Fruit fly (Drosophila melanogaster) whole organism, prepupa: ENCODE data around the gene Rab23.

Experiments
- CG10631 ChIP-seq: fragments of 200-800 bp; sonication (Bioruptor generic); optimal IDR thresholded peaks from 2 replicates; lab custom pipeline; 2016; ENCODE audit warnings: missing biosample characterization, missing genetic modification characterization
- CG11294 ChIP-seq: fragments of 200-800 bp; sonication (Bioruptor generic); IDR thresholded peaks from 2 replicates; pipeline ENCODE4 v1.3.6; 2022; ENCODE audit warnings: missing biosample characterization, missing genetic modification characterization
- CG11762 ChIP-seq: fragments of 200-800 bp; sonication (Bioruptor generic); optimal IDR thresholded peaks from 3 replicates; lab custom pipeline; 2016; ENCODE audit warnings: missing biosample characterization, missing genetic modification characterization; ENCODE audit not compliant: insufficient read depth
- CG11902 ChIP-seq: fragments of 200-800 bp; sonication (Bioruptor generic); optimal IDR thresholded peaks from 3 replicates; lab custom pipeline; 2016; ENCODE audit warnings: missing biosample characterization, missing genetic modification characterization
- CG15336 ChIP-seq: fragments of 200-800 bp; sonication (Bioruptor generic); IDR thresholded peaks from 2 replicates; pipeline ENCODE4 v1.3.6; 2022; ENCODE audit warnings: missing biosample characterization, missing genetic modification characterization
- CG1621 ChIP-seq: fragments of 200-800 bp; sonication (Bioruptor generic); optimal IDR thresholded peaks from 3 replicates; lab custom pipeline; 2018; ENCODE audit warnings: missing biosample characterization, mild to moderate bottlenecking, missing genetic modification characterization
- CG16779 ChIP-seq: fragments of 200-800 bp; sonication (Bioruptor generic); optimal IDR thresholded peaks from 3 replicates; lab custom pipeline; 2017; ENCODE audit warnings: missing biosample characterization, mild to moderate bottlenecking, missing genetic modification characterization
- CG3032 ChIP-seq: fragments of 200-800 bp; optimal IDR thresholded peaks from 2 replicates; lab custom pipeline; 2019; ENCODE audit warnings: missing biosample characterization, mild to moderate bottlenecking, missing genetic modification characterization, moderate library complexity
- CG31627 ChIP-seq: fragments of 200-800 bp; sonication (Bioruptor generic); optimal IDR thresholded peaks from 3 replicates; lab custom pipeline; 2016; ENCODE audit warnings: missing biosample characterization, missing genetic modification characterization
- CG32006 ChIP-seq: fragments of 200-800 bp; sonication (Bioruptor generic); optimal IDR thresholded peaks from 3 replicates; lab custom pipeline; 2017; ENCODE audit warnings: missing biosample characterization, mild to moderate bottlenecking, missing genetic modification characterization
- CG34406 ChIP-seq: fragments of 200-800 bp; sonication (Bioruptor generic); optimal IDR thresholded peaks from 3 replicates; lab custom pipeline; 2016; ENCODE audit warnings: missing biosample characterization, missing genetic modification characterization
- CG3919 ChIP-seq: fragments of 200-800 bp; sonication (Bioruptor generic); optimal IDR thresholded peaks from 3 replicates; lab custom pipeline; 2016; ENCODE audit warnings: missing biosample characterization, missing genetic modification characterization
- CG4318 ChIP-seq: fragments of 200-800 bp; sonication (Bioruptor generic); optimal IDR thresholded peaks from 3 replicates; lab custom pipeline; 2017; ENCODE audit warnings: missing biosample characterization, mild to moderate bottlenecking, missing genetic modification characterization
- CG6276 ChIP-seq: fragments of 200-800 bp; sonication (Bioruptor generic); optimal IDR thresholded peaks from 2 replicates; lab custom pipeline; 2017; ENCODE audit warnings: missing biosample characterization, mild to moderate bottlenecking, missing genetic modification characterization
- CG6792 ChIP-seq: fragments of 200-800 bp; sonication (Bioruptor generic); optimal IDR thresholded peaks from 3 replicates; lab custom pipeline; 2016; ENCODE audit warnings: missing biosample characterization, missing genetic modification characterization
- CG6808 ChIP-seq: fragments of 200-800 bp; sonication (Bioruptor generic); optimal IDR thresholded peaks from 3 replicates; lab custom pipeline; 2017; ENCODE audit warnings: missing biosample characterization, missing genetic modification characterization, mild to moderate bottlenecking, moderate library complexity, missing genetic modification reagents
- CG7368 ChIP-seq: fragments of 200-800 bp; sonication (Bioruptor generic); optimal IDR thresholded peaks from 3 replicates; lab custom pipeline; 2016; ENCODE audit warnings: missing biosample characterization, missing genetic modification characterization
- CG8119 ChIP-seq: fragments of 200-800 bp; sonication (Bioruptor generic); IDR thresholded peaks from 3 replicates; pipeline ENCODE4 v1.3.6; 2022; ENCODE audit warnings: missing biosample characterization, missing genetic modification characterization
- CG8632 ChIP-seq: fragments of 200-800 bp; sonication (Bioruptor generic); optimal IDR thresholded peaks from 3 replicates; lab custom pipeline; 2016; ENCODE audit warnings: missing biosample characterization, missing genetic modification characterization
- CG9139 ChIP-seq: fragments of 200-800 bp; sonication (Bioruptor generic); optimal IDR thresholded peaks from 3 replicates; lab custom pipeline; 2017; ENCODE audit warnings: missing biosample characterization, mild to moderate bottlenecking, missing genetic modification characterization
- Eip75B ChIP-seq: fragments of 200-800 bp; sonication (Bioruptor generic); optimal IDR thresholded peaks from 3 replicates; lab custom pipeline; 2016; ENCODE audit warnings: missing biosample characterization, missing genetic modification characterization
- Eip93F ChIP-seq: fragments of 200-800 bp; sonication (Bioruptor generic); optimal IDR thresholded peaks from 2 replicates; lab custom pipeline; 2016; ENCODE audit warnings: missing biosample characterization, mild to moderate bottlenecking, missing genetic modification characterization
- Ets21C ChIP-seq: fragments of 200-800 bp; sonication (Bioruptor generic); optimal IDR thresholded peaks from 3 replicates; lab custom pipeline; 2016; ENCODE audit warnings: missing biosample characterization, missing genetic modification characterization
- Ets96B ChIP-seq: fragments of 200-800 bp; optimal IDR thresholded peaks from 2 replicates; lab custom pipeline; 2019; ENCODE audit warnings: missing biosample characterization, mild to moderate bottlenecking, missing genetic modification characterization, moderate library complexity
- Gug ChIP-seq: fragments of 200-800 bp; sonication (Bioruptor generic); IDR thresholded peaks from 2 replicates; pipeline ENCODE4 v1.3.6; 2022; ENCODE audit warnings: missing biosample characterization, missing genetic modification characterization
- Hr38 ChIP-seq: sonication (Bioruptor generic); optimal IDR thresholded peaks from 2 replicates; lab custom pipeline; 2016; ENCODE audit warnings: missing biosample characterization, missing genetic modification characterization
- Hr39 ChIP-seq: fragments of 200-800 bp; sonication (Bioruptor generic); optimal IDR thresholded peaks from 2 replicates; lab custom pipeline; 2016; ENCODE audit warnings: missing biosample characterization, missing genetic modification characterization
- Hr4 ChIP-seq: fragments of 200-800 bp; sonication (Bioruptor generic); optimal IDR thresholded peaks from 3 replicates; lab custom pipeline; 2016; ENCODE audit warnings: missing biosample characterization, missing genetic modification characterization
- Lpt ChIP-seq: fragments of 200-800 bp; sonication (Bioruptor generic); optimal IDR thresholded peaks from 3 replicates; lab custom pipeline; 2016; ENCODE audit warnings: missing biosample characterization, missing genetic modification characterization
- Met ChIP-seq: fragments of 200-800 bp; sonication (Bioruptor generic); optimal IDR thresholded peaks from 3 replicates; lab custom pipeline; 2016; ENCODE audit warnings: missing biosample characterization, missing genetic modification characterization
- OdsH ChIP-seq: fragments of 200-800 bp; sonication (Bioruptor generic); optimal IDR thresholded peaks from 3 replicates; lab custom pipeline; 2016; ENCODE audit warnings: missing biosample characterization, missing genetic modification characterization
- Smox ChIP-seq: fragments of 200-800 bp; sonication (Bioruptor generic); optimal IDR thresholded peaks from 3 replicates; lab custom pipeline; 2016; ENCODE audit warnings: missing biosample characterization, missing genetic modification characterization
- Sox102F ChIP-seq: fragments of 200-800 bp; sonication (Bioruptor generic); optimal IDR thresholded peaks from 2 replicates; lab custom pipeline; 2016; ENCODE audit warnings: missing biosample characterization, mild to moderate bottlenecking, missing genetic modification characterization
- Sox14 ChIP-seq: fragments of 200-800 bp; sonication (Bioruptor generic); optimal IDR thresholded peaks from 3 replicates; lab custom pipeline; 2016; ENCODE audit warnings: missing biosample characterization, missing genetic modification characterization
- Sox15 ChIP-seq: fragments of 200-800 bp; sonication (Bioruptor generic); optimal IDR thresholded peaks from 3 replicates; lab custom pipeline; 2016; ENCODE audit warnings: missing biosample characterization, missing genetic modification characterization
- achi ChIP-seq: fragments of 200-800 bp; sonication (Bioruptor generic); optimal IDR thresholded peaks from 3 replicates; lab custom pipeline; 2016; ENCODE audit warnings: missing biosample characterization, missing genetic modification characterization
- acj6 ChIP-seq: fragments of 200-800 bp; sonication (Bioruptor generic); optimal IDR thresholded peaks from 3 replicates; lab custom pipeline; 2016; ENCODE audit warnings: missing biosample characterization, missing genetic modification characterization
- dac ChIP-seq: fragments of 200-800 bp; sonication (Bioruptor generic); optimal IDR thresholded peaks from 2 replicates; lab custom pipeline; 2017; ENCODE audit warnings: missing biosample characterization, mild to moderate bottlenecking, missing genetic modification characterization
- dsx ChIP-seq: fragments of 200-800 bp; optimal IDR thresholded peaks from 3 replicates; lab custom pipeline; 2019; ENCODE audit warnings: missing biosample characterization, mild to moderate bottlenecking, missing genetic modification characterization, moderate library complexity; ENCODE audit not compliant: poor library complexity, severe bottlenecking
- eg ChIP-seq: fragments of 200-800 bp; sonication (Bioruptor generic); IDR thresholded peaks from 3 replicates; pipeline ENCODE4 v1.3.6; 2022; ENCODE audit warnings: missing biosample characterization, missing genetic modification characterization
- esn ChIP-seq: fragments of 200-800 bp; sonication (Bioruptor generic); optimal IDR thresholded peaks from 2 replicates; lab custom pipeline; 2016; ENCODE audit warnings: missing biosample characterization, mild to moderate bottlenecking, missing genetic modification characterization, moderate library complexity
- fd59A ChIP-seq: fragments of 200-800 bp; sonication (Bioruptor generic); optimal IDR thresholded peaks from 2 replicates; lab custom pipeline; 2017; ENCODE audit warnings: missing biosample characterization, mild to moderate bottlenecking, missing genetic modification characterization, missing genetic modification reagents
- fd85E ChIP-seq: fragments of 200-800 bp; sonication (Bioruptor generic); optimal IDR thresholded peaks from 3 replicates; lab custom pipeline; 2016; ENCODE audit warnings: missing biosample characterization, missing genetic modification characterization
- fkh ChIP-seq: fragments of 200-800 bp; sonication (Bioruptor generic); optimal IDR thresholded peaks from 3 replicates; lab custom pipeline; 2017; ENCODE audit warnings: missing biosample characterization, mild to moderate bottlenecking, missing genetic modification characterization, moderate library complexity
- lz ChIP-seq: fragments of 200-800 bp; sonication (Bioruptor generic); optimal IDR thresholded peaks from 3 replicates; lab custom pipeline; 2016; ENCODE audit warnings: missing biosample characterization, missing genetic modification characterization
- net ChIP-seq: fragments of 200-800 bp; sonication (Bioruptor generic); optimal IDR thresholded peaks from 3 replicates; lab custom pipeline; 2016; ENCODE audit warnings: missing biosample characterization, missing genetic modification characterization
- pdm3 ChIP-seq: fragments of 200-800 bp; sonication (Bioruptor generic); optimal IDR thresholded peaks from 3 replicates; lab custom pipeline; 2016; ENCODE audit warnings: missing biosample characterization, missing genetic modification characterization
- salr ChIP-seq, 2 experiments: fragments of 200-800 bp; sonication (Bioruptor generic); optimal IDR thresholded peaks; 3 replicates each; lab custom pipeline; 2016 to 2018; ENCODE audit warnings: missing biosample characterization in 2 of 2, missing genetic modification characterization in 2 of 2, mild to moderate bottlenecking in 1 of 2
- spab ChIP-seq: fragments of 200-800 bp; sonication (Bioruptor generic); optimal IDR thresholded peaks from 2 replicates; lab custom pipeline; 2017; ENCODE audit warnings: missing biosample characterization, mild to moderate bottlenecking, missing genetic modification characterization, missing genetic modification reagents
- ss ChIP-seq, 2 experiments: fragments of 200-800 bp; sonication (Bioruptor generic); optimal IDR thresholded peaks; 2 replicates in 1 of 2; 3 replicates in 1 of 2; lab custom pipeline; 2017 to 2018; ENCODE audit warnings: mild to moderate bottlenecking in 2 of 2, missing biosample characterization in 2 of 2, missing genetic modification characterization in 2 of 2, moderate library complexity in 1 of 2
- topi ChIP-seq: fragments of 200-800 bp; sonication (Bioruptor generic); optimal IDR thresholded peaks from 3 replicates; lab custom pipeline; 2016; ENCODE audit warnings: missing biosample characterization, missing genetic modification characterization
- vri ChIP-seq: fragments of 200-800 bp; sonication (Bioruptor generic); optimal IDR thresholded peaks from 3 replicates; lab custom pipeline; 2016; ENCODE audit warnings: missing biosample characterization, mild to moderate bottlenecking, missing genetic modification characterization

Rab23 gene

DNA sequence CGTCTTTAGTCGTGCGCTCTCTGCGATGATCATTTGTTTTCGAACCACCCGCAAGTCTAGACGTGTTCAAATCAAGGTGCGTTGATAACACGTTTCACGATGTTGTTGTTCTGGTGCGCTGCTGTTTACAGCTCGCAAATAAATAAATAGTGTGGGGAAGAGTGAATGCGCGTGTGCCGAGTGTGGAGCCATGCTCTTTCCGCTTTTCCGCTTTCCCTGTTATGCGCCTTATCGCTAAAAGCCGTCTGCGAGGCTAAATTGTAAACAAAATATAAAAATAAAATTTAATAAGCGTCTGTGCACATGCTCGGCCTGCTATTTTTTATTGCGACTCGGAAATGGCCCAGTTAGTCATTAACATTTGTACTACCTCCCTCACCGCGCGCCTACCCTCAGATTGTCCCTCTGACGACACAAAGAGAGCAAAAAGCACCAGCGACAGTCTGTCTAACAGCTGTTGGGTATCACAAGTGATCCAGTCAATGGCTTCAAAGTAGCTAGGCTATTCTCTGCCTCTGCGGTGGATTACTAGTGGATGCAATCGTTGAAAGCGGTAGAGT, 12.5 kb downstream of the Rab23 start:
- TF ChIP-seq salr (GFP tag; optimal IDR thresholded peaks at IDR 0.05; lab: Kevin White, UChicago) (no peak), Ets21C (GFP tag; lab: Kevin White, UChicago) (no peak), dsx (GFP tag; lab: Kevin White, UChicago) (no peak), dac (GFP tag; lab: Kevin White, UChicago) (no peak), CG9139 (GFP tag; lab: Kevin White, UChicago) (no peak), CG16779 (tag; lab: Kevin White, UChicago) (peak; percentile 70), ss (GFP tag; optimal IDR thresholded peaks at IDR 0.05; lab: Kevin White, UChicago) (no peak), achi (GFP tag; lab: Kevin White, UChicago) (no peak), Sox14 (peak; percentile 52), Gug (GFP tag; lab: Robert Waterston, UW) (no peak), Hr38 (GFP tag; lab: Kevin White, UChicago) (no peak), Met (GFP tag; lab: Kevin White, UChicago) (no peak), CG31627 (GFP tag; lab: Kevin White, UChicago) (no peak), Smox (GFP tag; lab: Kevin White, UChicago) (no peak), CG11762 (GFP tag; lab: Kevin White, UChicago) (no peak), Hr4 (no peak), OdsH (no peak), acj6 (GFP tag; lab: Kevin White, UChicago) (no peak), Eip93F (GFP tag; lab: Kevin White, UChicago) (peak; percentile 13), net (GFP tag; lab: Kevin White, UChicago) (peak; percentile 47), CG8119 (GFP tag; lab: Robert Waterston, UW) (0 out of 3 replicates have a peak, but pooled peaks have one; percentile 17), CG1621 (no peak), CG11294 (no peak), pdm3 (GFP tag; lab: Kevin White, UChicago) (no peak), eg (GFP tag; lab: Robert Waterston, UW) (peak; percentile 43; the same call in 1 of the 3 replicates), spab (GFP tag; lab: Kevin White, UChicago) (no peak), CG34406 (GFP tag; lab: Kevin White, UChicago) (no peak), CG8632 (peak; percentile 20), CG15336 (GFP tag; lab: Robert Waterston, UW) (peak; percentile 42; the same call in 1 of the 2 replicates), CG32006 (GFP tag; lab: Kevin White, UChicago) (no peak), CG11902 (GFP tag; lab: Kevin White, UChicago) (no peak), fkh (GFP tag; lab: Kevin White, UChicago) (peak; percentile 100), Eip75B (GFP tag; lab: Kevin White, UChicago) (peak; percentile 19), CG6276 (GFP tag; lab: Kevin White, UChicago) (peak; percentile 44), CG3919 (GFP tag; lab: Kevin White, UChicago) (no peak), Hr39 (GFP tag; lab: Kevin White, UChicago) (no peak), CG6808 (GFP tag; lab: Kevin White, UChicago) (no peak), Sox102F (GFP tag; lab: Kevin White, UChicago) (no peak), topi (peak; percentile 8), lz (GFP tag; lab: Kevin White, UChicago) (no peak), CG7368 (GFP tag; lab: Kevin White, UChicago) (no peak), Sox15 (GFP tag; lab: Kevin White, UChicago) (no peak), fd59A (no peak), Lpt (GFP tag; lab: Kevin White, UChicago) (no peak), Ets96B (tag; lab: Kevin White, UChicago) (no peak), CG3032 (no peak), vri (GFP tag; lab: Kevin White, UChicago) (no peak), esn (GFP tag; lab: Kevin White, UChicago) (no peak), CG10631 (no peak), CG4318 (GFP tag; lab: Kevin White, UChicago) (no peak), fd85E (GFP tag; lab: Kevin White, UChicago) (peak; percentile 35), CG6792 (GFP tag; lab: Kevin White, UChicago) (no peak)
